Worm (Caenorhabditis elegans) whole organism, L4 larva: ENCODE data around the gene seld-1.
"Not testable (repeated sequence)": the region's sequence is repeated elsewhere in the genome, so short reads cannot be mapped to it uniquely, and the experiment has no call there.

Experiments used
- Y105C5A.15 ChIP-seq: fragments of 200-800 bp; sonication (Bioruptor generic); IDR thresholded peaks from 2 replicates; pipeline ENCODE4 v1.3.6; 2022; ENCODE audit warnings: missing genetic modification characterization, missing compliant biosample characterization
- Y48G9A.11 ChIP-seq: fragments of 200-800 bp; sonication (Bioruptor generic); IDR thresholded peaks from 2 replicates; pipeline ENCODE4 v1.3.6; 2022; ENCODE audit warnings: missing genetic modification reagents, missing genetic modification characterization, missing compliant biosample characterization
- Y5F2A.4 ChIP-seq: fragments of 200-800 bp; sonication (Bioruptor generic); optimal IDR thresholded peaks from 2 replicates; lab custom pipeline; 2018; ENCODE audit warnings: mild to moderate bottlenecking, missing genetic modification characterization, missing compliant biosample characterization
- Y75B8A.6 ChIP-seq: fragments of 200-800 bp; sonication (Bioruptor generic); IDR thresholded peaks from 2 replicates; pipeline ENCODE4 v1.3.6; 2022; ENCODE audit warnings: missing genetic modification reagents, missing genetic modification characterization, missing compliant biosample characterization
- ZK546.5 ChIP-seq, 2 experiments: sonication (generic microtip); optimal IDR thresholded peaks; 2 replicates each; lab custom pipeline; 2017; ENCODE audit warnings: missing biosample characterization in 2 of 2, missing genetic modification characterization in 2 of 2
- aly-2 ChIP-seq: sonication (generic microtip); optimal IDR thresholded peaks from 2 replicates; lab custom pipeline; 2018; ENCODE audit warnings: missing biosample characterization, missing genetic modification characterization
- arid-1 ChIP-seq: fragments of 200-800 bp; sonication (Bioruptor generic); conservative IDR thresholded peaks from 2 replicates; pipeline ENCODE4 v1.3.6; 2022; ENCODE audit warnings: missing genetic modification reagents, missing genetic modification characterization, missing compliant biosample characterization
- attf-4 ChIP-seq: sonication (generic microtip); optimal IDR thresholded peaks from 3 replicates; lab custom pipeline; 2017; ENCODE audit warnings: missing biosample characterization, missing genetic modification characterization
- daf-19 ChIP-seq: fragments of 200-800 bp; sonication (Bioruptor generic); conservative IDR thresholded peaks from 2 replicates; pipeline ENCODE4 v1.3.6; 2022; ENCODE audit warnings: missing genetic modification characterization, missing compliant biosample characterization
- dmd-8 ChIP-seq: fragments of 200-800 bp; sonication (Bioruptor generic); IDR thresholded peaks from 2 replicates; pipeline ENCODE4 v1.3.6; 2022; ENCODE audit warnings: missing genetic modification characterization, missing compliant biosample characterization
- dpl-1 ChIP-seq: fragments of 150-350 bp; optimal IDR thresholded peaks from 2 replicates; lab custom pipeline; 2014; ENCODE audit warnings: missing biosample characterization, missing genetic modification reagents, missing genetic modification characterization
- duxl-1 ChIP-seq: sonication (generic microtip); optimal IDR thresholded peaks from 2 replicates; lab custom pipeline; 2016; ENCODE audit warnings: mild to moderate bottlenecking, missing genetic modification characterization, moderate library complexity, missing compliant biosample characterization; ENCODE audit not compliant: poor library complexity
- egl-27 ChIP-seq: sonication (generic microtip); optimal IDR thresholded peaks from 3 replicates; lab custom pipeline; 2017; ENCODE audit warnings: missing biosample characterization, missing genetic modification reagents, missing genetic modification characterization
- egl-43 ChIP-seq: fragments of 200-800 bp; sonication (Bioruptor generic); IDR thresholded peaks from 2 replicates; pipeline ENCODE4 v1.3.6; 2022; ENCODE audit warnings: missing genetic modification reagents, missing genetic modification characterization, missing compliant biosample characterization
- lim-7 ChIP-seq: fragments of 200-800 bp; sonication (Bioruptor generic); IDR thresholded peaks from 2 replicates; pipeline ENCODE4 v1.3.6; 2022; ENCODE audit warnings: missing genetic modification characterization, missing compliant biosample characterization
- lin-1 ChIP-seq: fragments of 200-800 bp; sonication (Bioruptor generic); IDR thresholded peaks from 2 replicates; pipeline ENCODE4 v1.3.6; 2022; ENCODE audit warnings: missing genetic modification reagents, missing genetic modification characterization, missing compliant biosample characterization
- lin-38 ChIP-seq: fragments of 200-800 bp; sonication (Bioruptor generic); IDR thresholded peaks from 2 replicates; pipeline ENCODE4 v1.3.6; 2022; ENCODE audit warnings: missing genetic modification reagents, missing genetic modification characterization, missing compliant biosample characterization
- madf-5 ChIP-seq, 2 experiments: fragments of 200-800 bp; sonication (Bioruptor generic); IDR thresholded peaks; 2 replicates each; pipeline ENCODE4 v1.3.6; 2022; ENCODE audit warnings: missing compliant biosample characterization in 2 of 2, missing genetic modification characterization in 2 of 2
- mdt-29 ChIP-seq: fragments of 200-800 bp; sonication (Bioruptor generic); IDR thresholded peaks from 2 replicates; pipeline ENCODE4 v1.3.6; 2022; ENCODE audit warnings: missing genetic modification reagents, missing genetic modification characterization, missing compliant biosample characterization
- mep-1 ChIP-seq: fragments of 150-350 bp; sonication (generic microtip); optimal IDR thresholded peaks from 3 replicates; lab custom pipeline; 2014; ENCODE audit warnings: missing biosample characterization, missing genetic modification characterization
- nhr-42 ChIP-seq: fragments of 200-800 bp; sonication (Bioruptor generic); IDR thresholded peaks from 2 replicates; pipeline ENCODE4 v1.3.6; 2022; ENCODE audit warnings: missing genetic modification characterization, missing compliant biosample characterization
- pha-4 ChIP-seq, 2 experiments: fragments of 150-350 bp in 1 of 2; fragments of 200-800 bp in 1 of 2; sonication (Bioruptor generic) in 1 of 2; IDR thresholded peaks in 1 of 2; optimal IDR thresholded peaks in 1 of 2; 2 replicates each; pipeline versions ENCODE4 v1.3.6 to Lab custom; 2014 to 2022; ENCODE audit warnings: missing genetic modification characterization in 2 of 2, missing genetic modification reagents in 2 of 2, missing biosample characterization in 1 of 2, missing compliant biosample characterization in 1 of 2
- set-16 ChIP-seq: fragments of 200-800 bp; sonication (Bioruptor generic); IDR thresholded peaks from 2 replicates; pipeline ENCODE4 v1.3.6; 2022; ENCODE audit warnings: missing genetic modification reagents, missing genetic modification characterization, missing compliant biosample characterization
- snpc-1.2 ChIP-seq: fragments of 200-800 bp; sonication (Bioruptor generic); IDR thresholded peaks from 2 replicates; pipeline ENCODE4 v1.3.6; 2022; ENCODE audit warnings: missing genetic modification reagents, missing genetic modification characterization, missing compliant biosample characterization
- snpc-4 ChIP-seq: fragments of 150-350 bp; optimal IDR thresholded peaks from 2 replicates; lab custom pipeline; 2014; ENCODE audit warnings: missing biosample characterization, missing genetic modification characterization
- spr-1 ChIP-seq: sonication (generic microtip); optimal IDR thresholded peaks from 2 replicates; lab custom pipeline; 2016; ENCODE audit warnings: mild to moderate bottlenecking, missing genetic modification characterization, missing compliant biosample characterization
- tag-97 ChIP-seq: fragments of 200-800 bp; sonication (Bioruptor generic); IDR thresholded peaks from 2 replicates; pipeline ENCODE4 v1.3.6; 2022; ENCODE audit warnings: missing genetic modification characterization, missing compliant biosample characterization
- unc-62 ChIP-seq, 3 experiments: fragments of 150-350 bp in 1 of 3; sonication (generic microtip); optimal IDR thresholded peaks in 2 of 3; peaks in 1 of 3; 1 replicate in 1 of 3; 2 replicates in 2 of 3; lab custom pipeline; 2014 to 2017; ENCODE audit warnings: missing biosample characterization in 3 of 3, missing genetic modification characterization in 3 of 3, missing genetic modification reagents in 3 of 3, missing genotype in 1 of 3

Gene seld-1

ce11 chrIV:13505144-13505543 lies at the start of gene seld-1:
TSS of gene seld-1 (plus strand) at chrIV:13505444.
- no peak for TF ChIP-seq arid-1 (GFP tag; lab: Robert Waterston, UW)
- TF ChIP-seq tag-97 (GFP tag; lab: Robert Waterston, UW) = no peak
- peak in 1 of 2 experiments; percentile 47 for TF ChIP-seq unc-62 (GFP tag; optimal IDR thresholded peaks at IDR 0.05 in 1 of 2; lab: Kevin White, UChicago)
- no peak for TF ChIP-seq unc-62 (tag; optimal IDR thresholded peaks at IDR 0.05; lab: Kevin White, UChicago)
- no peak for TF ChIP-seq Y48G9A.11 (GFP tag; lab: Robert Waterston, UW)

- TF ChIP-seq madf-5 (GFP tag; IDR thresholded peaks at IDR 0.05; lab: Robert Waterston, UW) = 0 out of 4 replicates have a peak, but pooled peaks of 1 of the 2 experiments have one; percentile 10
- TF ChIP-seq, all 104 proteins: peak for 1; not testable (repeated sequence) for 103
These were observed 49.1 kb upstream of the seld-1 start for ce11 chrIV:13456138-13456537.

- TF ChIP-seq mep-1 (tag; lab: Kevin White, UChicago) = no peak
- no peak for TF ChIP-seq snpc-4 (tag; lab: Kevin White, UChicago)
- no peak for TF ChIP-seq dpl-1 (GFP tag; lab: Kevin White, UChicago)
- no peak for TF ChIP-seq lin-1
- no peak for TF ChIP-seq set-16 (GFP tag; lab: Robert Waterston, UW)
- TF ChIP-seq Y75B8A.6 (GFP tag; lab: Robert Waterston, UW) = no peak
- peak; percentile 34; the same call in 1 of the 2 replicates for TF ChIP-seq lin-38 (GFP tag; lab: Robert Waterston, UW)
These were observed 48.4 kb upstream of the seld-1 start for ce11 chrIV:13456893-13457292.

- no peak for TF ChIP-seq tag-97 (GFP tag; lab: Robert Waterston, UW)
- TF ChIP-seq set-16 (GFP tag; lab: Robert Waterston, UW) = peak; percentile 61
These were observed 47.0 kb upstream of the seld-1 start for ce11 chrIV:13458237-13458636.

ce11 chrIV:13460876-13461275 lies 44.4 kb upstream of the seld-1 start, which contains the start of gene Y38H8A.12:
TSS of gene Y38H8A.12 (minus strand) at chrIV:13460976.
- TF ChIP-seq duxl-1 (tag; lab: Kevin White, UChicago) (no peak), Y5F2A.4 (GFP tag; lab: Kevin White, UChicago) (no peak), egl-27 (tag; lab: Kevin White, UChicago) (no peak), daf-19 (no peak), Y105C5A.15 (no peak), egl-43 (GFP tag; lab: Robert Waterston, UW) (no peak), spr-1 (tag; lab: Kevin White, UChicago) (no peak), ZK546.5 (tag; optimal IDR thresholded peaks at IDR 0.05; lab: Kevin White, UChicago) (no peak), aly-2 (tag; lab: Kevin White, UChicago) (no peak), attf-4 (tag; lab: Kevin White, UChicago) (no peak)

- TF ChIP-seq nhr-42 (GFP tag; lab: Robert Waterston, UW) = 0 out of 2 replicates have a peak, but pooled peaks have one; percentile 22
- peak; percentile 78 for TF ChIP-seq set-16 (GFP tag; lab: Robert Waterston, UW)
These were observed 43.0 kb upstream of the seld-1 start for ce11 chrIV:13462165-13462712.

- TF ChIP-seq snpc-1.2 = peak; percentile 80
- TF ChIP-seq Y105C5A.15 = peak; percentile 68; the same call in 1 of the 2 replicates
- 0 out of 4 replicates have a peak, but pooled peaks of 1 of the 2 experiments have one; percentile 57 for TF ChIP-seq madf-5 (GFP tag; IDR thresholded peaks at IDR 0.05; lab: Robert Waterston, UW)
- peak; percentile 70 for TF ChIP-seq mdt-29
- TF ChIP-seq lim-7 (GFP tag; lab: Robert Waterston, UW) = peak; percentile 86
- TF ChIP-seq dmd-8 (GFP tag; lab: Robert Waterston, UW) = peak; percentile 67; the same call in 1 of the 2 replicates
- TF ChIP-seq lin-38 (GFP tag; lab: Robert Waterston, UW) = peak; percentile 52
- peak; percentile 39; the same call in 1 of the 2 replicates for TF ChIP-seq pha-4 (GFP tag; IDR thresholded peaks at IDR 0.05; lab: Robert Waterston, UW)
- TF ChIP-seq pha-4 (tag; optimal IDR thresholded peaks at IDR 0.05; lab: Kevin White, UChicago) = not testable (repeated sequence)
- TF ChIP-seq lin-1 = peak; percentile 71
These were observed 41.4 kb upstream of the seld-1 start for ce11 chrIV:13463889-13464288.
